Worm (Caenorhabditis elegans) whole organism, late embryonic: ENCODE data around the gene T25B9.9.

Experiments
- dmd-4 ChIP-seq: sonication (generic microtip); optimal IDR thresholded peaks from 2 replicates; lab custom pipeline; 2016; ENCODE audit warnings: borderline replicate concordance, missing genetic modification characterization, missing compliant biosample characterization
- hlh-15 ChIP-seq: sonication (generic microtip); optimal IDR thresholded peaks from 2 replicates; lab custom pipeline; 2016; ENCODE audit warnings: missing genetic modification characterization, missing compliant biosample characterization
- hlh-30 ChIP-seq: sonication (generic microtip); optimal IDR thresholded peaks from 2 replicates; lab custom pipeline; 2017; ENCODE audit warnings: antibody characterized with exemption, missing genetic modification characterization, missing compliant biosample characterization; ENCODE audit not compliant: insufficient read depth
- unc-55 ChIP-seq: sonication (generic microtip); optimal IDR thresholded peaks from 2 replicates; lab custom pipeline; 2017; ENCODE audit warnings: missing biosample characterization, missing genetic modification reagents, missing genetic modification characterization
- ztf-16 ChIP-seq: sonication (generic microtip); optimal IDR thresholded peaks from 2 replicates; lab custom pipeline; 2017; ENCODE audit warnings: missing genetic modification characterization, missing compliant biosample characterization

- no peak for TF ChIP-seq hlh-15 (tag; lab: Kevin White, UChicago)
- TF ChIP-seq unc-55 (GFP tag; lab: Kevin White, UChicago), result no peak
- no peak for TF ChIP-seq hlh-30
- TF ChIP-seq dmd-4 (tag; lab: Kevin White, UChicago), result no peak
- TF ChIP-seq ztf-16 (tag; lab: Kevin White, UChicago), result no peak
Measured at ce11 chrIV:10744475-10744874, 25.0 kb upstream of the T25B9.9 start, which contains the start of gene T25B9.3.
